Worm (Caenorhabditis elegans): Measurements from ENCODE around the gene gst-32.

DNA sequence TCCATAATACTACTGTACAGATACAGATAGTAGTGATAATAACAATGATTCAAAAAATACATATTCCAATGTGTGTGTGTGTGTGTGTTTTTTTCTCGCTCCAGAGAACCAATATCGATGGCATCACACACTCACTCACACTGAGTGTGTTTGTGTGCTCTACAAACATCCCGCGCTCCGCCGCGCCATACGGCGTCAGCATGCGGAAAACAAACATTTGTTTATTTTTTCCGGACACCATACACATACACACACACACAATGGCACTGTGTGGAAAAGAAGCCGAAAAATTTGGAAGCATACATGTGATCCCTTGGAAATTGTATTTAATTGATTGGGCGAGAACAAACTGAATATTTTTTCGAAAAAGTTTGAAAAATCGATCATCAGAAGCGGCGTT, 40.6 kb upstream of the gst-32 start:
- TF ChIP-seq ceh-31 (tag; optimal IDR thresholded peaks at IDR 0.05) (no peak), pha-4 (tag; optimal IDR thresholded peaks at IDR 0.05) (no peak), nfya-1 (tag; optimal IDR thresholded peaks at IDR 0.05) (no peak), C08G9.2 (tag; optimal IDR thresholded peaks at IDR 0.05) (no peak)

All from whole organism, late embryonic.